Fruit fly (Drosophila melanogaster): ENCODE data around the gene CG15385.

Gene CG15385

dm6 chr2L:2184129-2184528 is 28.2 kb downstream of the CG15385 start:
- TF ChIP-seq fd96Ca (GFP tag; IDR thresholded peaks at IDR 0.05) (peak; percentile 31; the same call in 1 of the 3 replicates), CG15710 (tag; optimal IDR thresholded peaks at IDR 0.05) (no peak), CG8301 (tag; optimal IDR thresholded peaks at IDR 0.05) (peak; percentile 21), CG32121 (GFP tag; IDR thresholded peaks at IDR 0.05) (0 out of 2 replicates have a peak, but pooled peaks have one; percentile 25), CG8159 (tag; optimal IDR thresholded peaks at IDR 0.05) (no peak), Pif1B (GFP tag; optimal IDR thresholded peaks at IDR 0.05) (no peak), CG13204 (GFP tag; optimal IDR thresholded peaks at IDR 0.05) (no peak), EcR (GFP tag; optimal IDR thresholded peaks at IDR 0.05) (no peak), Snoo (tag; optimal IDR thresholded peaks at IDR 0.05) (no peak), CG14655 (GFP tag; optimal IDR thresholded peaks at IDR 0.05) (no peak), CG9948 (tag; optimal IDR thresholded peaks at IDR 0.05) (no peak), CG12605 (GFP tag; IDR thresholded peaks at IDR 0.05) (peak; percentile 28; the same call in 1 of the 2 replicates), CG10348 (GFP tag; IDR thresholded peaks at IDR 0.05) (no peak), D1 (tag; optimal IDR thresholded peaks at IDR 0.05) (no peak), CG4496 (GFP tag; IDR thresholded peaks at IDR 0.05) (peak; percentile 67; the same call in 2 of the 3 replicates), Ets98B (GFP tag; IDR thresholded peaks at IDR 0.05) (peak; percentile 72), rn (GFP tag; IDR thresholded peaks at IDR 0.05) (no peak), Pif1A (GFP tag; optimal IDR thresholded peaks at IDR 0.05) (no peak), CG34367 (tag; optimal IDR thresholded peaks at IDR 0.05) (no peak), gl (tag; optimal IDR thresholded peaks at IDR 0.05) (no peak), CG17806 (tag; optimal IDR thresholded peaks at IDR 0.05) (no peak)

- TF ChIP-seq gl (tag; optimal IDR thresholded peaks at IDR 0.05) = peak; percentile 83
- TF ChIP-seq CG12605 (GFP tag; IDR thresholded peaks at IDR 0.05) = peak; percentile 78
- peak; percentile 87 for TF ChIP-seq CG17806 (tag; optimal IDR thresholded peaks at IDR 0.05)
- peak; percentile 87 for TF ChIP-seq CG14655 (GFP tag; optimal IDR thresholded peaks at IDR 0.05)
- no peak for TF ChIP-seq Snoo (tag; optimal IDR thresholded peaks at IDR 0.05)
- TF ChIP-seq CG34367 (tag; optimal IDR thresholded peaks at IDR 0.05) = peak; percentile 86
- peak; percentile 68 for TF ChIP-seq Pif1A (GFP tag; optimal IDR thresholded peaks at IDR 0.05)
- TF ChIP-seq CG9948 (tag; optimal IDR thresholded peaks at IDR 0.05) = peak; percentile 88
- peak; percentile 61 for TF ChIP-seq Ets98B (GFP tag; IDR thresholded peaks at IDR 0.05)
- TF ChIP-seq CG8159 (tag; optimal IDR thresholded peaks at IDR 0.05) = peak; percentile 80
- peak; percentile 65 for TF ChIP-seq CG13204 (GFP tag; optimal IDR thresholded peaks at IDR 0.05)
- peak; percentile 79 for TF ChIP-seq Pif1B (GFP tag; optimal IDR thresholded peaks at IDR 0.05)
- TF ChIP-seq CG15710 (tag; optimal IDR thresholded peaks at IDR 0.05) = peak; percentile 80
- TF ChIP-seq rn (GFP tag; IDR thresholded peaks at IDR 0.05) = 0 out of 2 replicates have a peak, but pooled peaks have one; percentile 7
- TF ChIP-seq fd96Ca (GFP tag; IDR thresholded peaks at IDR 0.05) = peak; percentile 81
- no peak for TF ChIP-seq EcR (GFP tag; optimal IDR thresholded peaks at IDR 0.05)
- TF ChIP-seq CG10348 (GFP tag; IDR thresholded peaks at IDR 0.05) = no peak
- TF ChIP-seq D1 (tag; optimal IDR thresholded peaks at IDR 0.05) = no peak
- peak; percentile 87 for TF ChIP-seq CG4496 (GFP tag; IDR thresholded peaks at IDR 0.05)
- TF ChIP-seq CG8301 (tag; optimal IDR thresholded peaks at IDR 0.05) = peak; percentile 75
- TF ChIP-seq CG32121 (GFP tag; IDR thresholded peaks at IDR 0.05) = no peak
These were observed 29.5 kb downstream of the CG15385 start for dm6 chr2L:2182735-2183340.

- no peak for TF ChIP-seq CG17806 (tag; optimal IDR thresholded peaks at IDR 0.05)
- TF ChIP-seq CG8301 (tag; optimal IDR thresholded peaks at IDR 0.05) = no peak
- TF ChIP-seq EcR (GFP tag; optimal IDR thresholded peaks at IDR 0.05) = no peak
- no peak for TF ChIP-seq CG32121 (GFP tag; IDR thresholded peaks at IDR 0.05)
- no peak for TF ChIP-seq D1 (tag; optimal IDR thresholded peaks at IDR 0.05)
These were observed 30.3 kb downstream of the CG15385 start for dm6 chr2L:2181971-2182643.

dm6 chr2L:2180665-2181064 is 31.7 kb downstream of the CG15385 start:
- TF ChIP-seq D1 (tag; optimal IDR thresholded peaks at IDR 0.05) (no peak), CG17806 (tag; optimal IDR thresholded peaks at IDR 0.05) (no peak), CG32121 (GFP tag; IDR thresholded peaks at IDR 0.05) (peak; percentile 15; the same call in 1 of the 2 replicates)

- peak; percentile 89 for TF ChIP-seq CG8301 (tag; optimal IDR thresholded peaks at IDR 0.05)
- peak; percentile 89 for TF ChIP-seq CG12605 (GFP tag; IDR thresholded peaks at IDR 0.05)
- TF ChIP-seq CG8159 (tag; optimal IDR thresholded peaks at IDR 0.05) = peak; percentile 89
- peak; percentile 42 for TF ChIP-seq D1 (tag; optimal IDR thresholded peaks at IDR 0.05)
- peak; percentile 78 for TF ChIP-seq Pif1B (GFP tag; optimal IDR thresholded peaks at IDR 0.05)
- peak; percentile 90 for TF ChIP-seq CG32121 (GFP tag; IDR thresholded peaks at IDR 0.05)
- TF ChIP-seq Pif1A (GFP tag; optimal IDR thresholded peaks at IDR 0.05) = peak; percentile 88
- peak; percentile 82; the same call in 2 of the 3 replicates for TF ChIP-seq fd96Ca (GFP tag; IDR thresholded peaks at IDR 0.05)
- peak; percentile 78 for TF ChIP-seq rn (GFP tag; IDR thresholded peaks at IDR 0.05)
- peak; percentile 91 for TF ChIP-seq Ets98B (GFP tag; IDR thresholded peaks at IDR 0.05)
- TF ChIP-seq CG15710 (tag; optimal IDR thresholded peaks at IDR 0.05) = peak; percentile 85
- TF ChIP-seq EcR (GFP tag; optimal IDR thresholded peaks at IDR 0.05) = peak; percentile 61
- peak; percentile 89 for TF ChIP-seq CG17806 (tag; optimal IDR thresholded peaks at IDR 0.05)
- peak; percentile 90 for TF ChIP-seq CG14655 (GFP tag; optimal IDR thresholded peaks at IDR 0.05)
- TF ChIP-seq CG13204 (GFP tag; optimal IDR thresholded peaks at IDR 0.05) = peak; percentile 69
- peak; percentile 89 for TF ChIP-seq CG9948 (tag; optimal IDR thresholded peaks at IDR 0.05)
- TF ChIP-seq CG34367 (tag; optimal IDR thresholded peaks at IDR 0.05) = peak; percentile 80
- peak; percentile 90 for TF ChIP-seq CG4496 (GFP tag; IDR thresholded peaks at IDR 0.05)
- TF ChIP-seq Snoo (tag; optimal IDR thresholded peaks at IDR 0.05) = peak; percentile 73
- TF ChIP-seq CG10348 (GFP tag; IDR thresholded peaks at IDR 0.05) = peak; percentile 50; the same call in 1 of the 2 replicates
- peak; percentile 67 for TF ChIP-seq gl (tag; optimal IDR thresholded peaks at IDR 0.05)
These were observed 32.2 kb downstream of the CG15385 start for dm6 chr2L:2180120-2180539.
